Fruit fly (Drosophila melanogaster) whole organism, embryonic: ENCODE results near the gene p115.

Experiments used
- CG11695 ChIP-seq: fragments of 200-800 bp; sonication (Bioruptor generic); IDR thresholded peaks from 3 replicates; pipeline ENCODE4 v1.3.6; 2022; ENCODE audit warnings: missing biosample characterization, missing genetic modification characterization
- CG12219 ChIP-seq: fragments of 200-800 bp; sonication (Bioruptor generic); optimal IDR thresholded peaks from 3 replicates; lab custom pipeline; 2018; ENCODE audit warnings: missing biosample characterization, mild to moderate bottlenecking, missing genetic modification characterization
- CG17385 ChIP-seq: fragments of 200-800 bp; sonication (Bioruptor generic); optimal IDR thresholded peaks from 3 replicates; lab custom pipeline; 2018; ENCODE audit warnings: missing biosample characterization, mild to moderate bottlenecking, missing genetic modification characterization
- CG9437 ChIP-seq: fragments of 200-800 bp; sonication (Bioruptor generic); optimal IDR thresholded peaks from 2 replicates; lab custom pipeline; 2018; ENCODE audit warnings: missing biosample characterization, mild to moderate bottlenecking, missing genetic modification characterization
- E2f2 ChIP-seq: fragments of 200-800 bp; sonication (Bioruptor generic); IDR thresholded peaks from 2 replicates; pipeline ENCODE4 v1.3.6; 2022; ENCODE audit warnings: missing biosample characterization, missing genetic modification characterization
- al ChIP-seq: fragments of 200-800 bp; sonication (Bioruptor generic); IDR thresholded peaks from 2 replicates; pipeline ENCODE4 v1.3.6; 2022; ENCODE audit warnings: missing biosample characterization, missing genetic modification characterization
- ro ChIP-seq: fragments of 200-800 bp; sonication (Bioruptor generic); IDR thresholded peaks from 2 replicates; pipeline ENCODE4 v1.3.6; 2022; ENCODE audit warnings: missing biosample characterization, missing genetic modification characterization

The p115 gene

dm6 chrX:7944772-7945722 is 51.2 kb downstream of the p115 start (continued):
- peak; percentile 7; the same call in 1 of the 2 replicates for TF ChIP-seq E2f2 (GFP tag; lab: Robert Waterston, UW)
- TF ChIP-seq CG17385 (GFP tag; lab: Kevin White, UChicago) = no peak
- no peak for TF ChIP-seq CG12219 (GFP tag; lab: Kevin White, UChicago)
- TF ChIP-seq al = peak; percentile 34; the same call in 1 of the 2 replicates
- TF ChIP-seq CG9437 (GFP tag; lab: Kevin White, UChicago) = no peak
- no peak for TF ChIP-seq ro (GFP tag; lab: Robert Waterston, UW)
- 0 out of 3 replicates have a peak, but pooled peaks have one; percentile 24 for TF ChIP-seq CG11695 (GFP tag; lab: Robert Waterston, UW)
